Worm (Caenorhabditis elegans) whole organism, L3 larva: Measurements from ENCODE around the gene F44E2.6.

Experiments used
- R02D3.7 ChIP-seq: fragments of 150-350 bp; optimal IDR thresholded peaks from 2 replicates; lab custom pipeline; 2014; ENCODE audit warnings: missing biosample characterization, missing genetic modification characterization
- ZK546.5 ChIP-seq: sonication (generic microtip); optimal IDR thresholded peaks from 2 replicates; lab custom pipeline; 2017; ENCODE audit warnings: missing biosample characterization, missing genetic modification characterization
- aly-2 ChIP-seq: fragments of 150-350 bp; optimal IDR thresholded peaks from 2 replicates; lab custom pipeline; 2014; ENCODE audit warnings: missing biosample characterization, missing genetic modification characterization
- ama-1 ChIP-seq: fragments of 150-350 bp; optimal IDR thresholded peaks from 2 replicates; lab custom pipeline; 2018
- ceh-16 ChIP-seq: sonication (generic microtip); optimal IDR thresholded peaks from 2 replicates; lab custom pipeline; 2017; ENCODE audit warnings: missing biosample characterization, missing genetic modification characterization
- ceh-28 ChIP-seq: fragments of 150-350 bp; optimal IDR thresholded peaks from 2 replicates; lab custom pipeline; 2014; ENCODE audit warnings: missing biosample characterization, missing genetic modification reagents, missing genetic modification characterization
- ceh-82 ChIP-seq: fragments of 150-350 bp; optimal IDR thresholded peaks from 2 replicates; lab custom pipeline; 2014; ENCODE audit warnings: missing biosample characterization, missing genetic modification characterization
- ceh-9 ChIP-seq: sonication (generic microtip); optimal IDR thresholded peaks from 2 replicates; lab custom pipeline; 2018; ENCODE audit warnings: missing biosample characterization, missing genetic modification characterization
- daf-12 ChIP-seq: fragments of 150-350 bp; optimal IDR thresholded peaks from 2 replicates; lab custom pipeline; 2014; ENCODE audit warnings: missing biosample characterization, missing genetic modification reagents, missing genetic modification characterization
- egl-27 ChIP-seq: sonication (generic microtip); optimal IDR thresholded peaks from 4 replicates; lab custom pipeline; 2017; ENCODE audit warnings: missing biosample characterization, missing genetic modification reagents, missing genetic modification characterization
- egl-5 ChIP-seq: fragments of 150-350 bp; optimal IDR thresholded peaks from 2 replicates; lab custom pipeline; 2017; ENCODE audit warnings: missing biosample characterization, missing genetic modification reagents, missing genetic modification characterization, inconsistent platforms
- elt-1 ChIP-seq: fragments of 150-350 bp; optimal IDR thresholded peaks from 2 replicates; lab custom pipeline; 2014; ENCODE audit warnings: missing biosample characterization, missing genetic modification characterization
- elt-2 ChIP-seq: sonication (generic microtip); optimal IDR thresholded peaks from 2 replicates; lab custom pipeline; 2016; ENCODE audit warnings: missing genetic modification reagents, mild to moderate bottlenecking, missing genetic modification characterization, missing compliant biosample characterization
- elt-3 ChIP-seq, 3 experiments: fragments of 150-350 bp in 1 of 3; sonication (generic microtip) in 2 of 3; optimal IDR thresholded peaks; 2 replicates in 2 of 3; 4 replicates in 1 of 3; lab custom pipeline; 2014 to 2017; ENCODE audit warnings: missing biosample characterization in 3 of 3, missing genetic modification characterization in 3 of 3
- eor-1 ChIP-seq, 2 experiments: fragments of 150-350 bp; optimal IDR thresholded peaks; 2 replicates each; lab custom pipeline; 2014 to 2018; ENCODE audit warnings: missing biosample characterization in 2 of 2, missing genetic modification characterization in 2 of 2
- fkh-10 ChIP-seq: sonication (generic microtip); optimal IDR thresholded peaks from 2 replicates; lab custom pipeline; 2017; ENCODE audit warnings: missing biosample characterization, missing genetic modification reagents, missing genetic modification characterization
- fkh-2 ChIP-seq: fragments of 150-350 bp; optimal IDR thresholded peaks from 2 replicates; lab custom pipeline; 2014; ENCODE audit warnings: missing biosample characterization, missing genetic modification reagents, missing genetic modification characterization
- fos-1 ChIP-seq: fragments of 150-350 bp; optimal IDR thresholded peaks from 2 replicates; lab custom pipeline; 2014; ENCODE audit warnings: missing biosample characterization, missing genetic modification characterization
- hmg-11 ChIP-seq: sonication (generic microtip); optimal IDR thresholded peaks from 2 replicates; lab custom pipeline; 2016; ENCODE audit warnings: missing genetic modification characterization, missing compliant biosample characterization
- jun-1 ChIP-seq: fragments of 150-350 bp; optimal IDR thresholded peaks from 2 replicates; lab custom pipeline; 2014; ENCODE audit warnings: missing biosample characterization, missing genetic modification reagents, missing genetic modification characterization
- lin-15B ChIP-seq: fragments of 150-350 bp; optimal IDR thresholded peaks from 2 replicates; lab custom pipeline; 2014; ENCODE audit warnings: missing biosample characterization, missing genetic modification characterization
- lin-39 ChIP-seq: fragments of 150-350 bp; optimal IDR thresholded peaks from 2 replicates; lab custom pipeline; 2018; ENCODE audit warnings: missing biosample characterization, missing genetic modification reagents, missing genetic modification characterization
- lsy-12 ChIP-seq: sonication (generic microtip); optimal IDR thresholded peaks from 2 replicates; lab custom pipeline; 2016; ENCODE audit warnings: mild to moderate bottlenecking, missing genetic modification characterization, missing compliant biosample characterization
- mdl-1 ChIP-seq: fragments of 150-350 bp; optimal IDR thresholded peaks from 2 replicates; lab custom pipeline; 2014; ENCODE audit warnings: missing biosample characterization, missing genetic modification characterization
- mml-1 ChIP-seq: fragments of 150-350 bp; sonication (generic microtip); optimal IDR thresholded peaks from 3 replicates; lab custom pipeline; 2014; ENCODE audit warnings: missing biosample characterization, missing genetic modification characterization
- nfya-1 ChIP-seq: sonication (generic microtip); optimal IDR thresholded peaks from 2 replicates; lab custom pipeline; 2017; ENCODE audit warnings: missing genetic modification characterization, mild to moderate bottlenecking, missing compliant biosample characterization, antibody characterized with exemption, moderate library complexity; ENCODE audit not compliant: insufficient read depth
- nhr-11 ChIP-seq: fragments of 150-350 bp; optimal IDR thresholded peaks from 2 replicates; lab custom pipeline; 2014; ENCODE audit warnings: missing biosample characterization, missing genetic modification characterization
- nhr-12 ChIP-seq: fragments of 150-350 bp; optimal IDR thresholded peaks from 2 replicates; lab custom pipeline; 2014; ENCODE audit warnings: missing biosample characterization, missing genetic modification characterization
- nhr-23 ChIP-seq: fragments of 150-350 bp; optimal IDR thresholded peaks from 2 replicates; lab custom pipeline; 2014; ENCODE audit warnings: missing biosample characterization, missing genetic modification reagents, missing genetic modification characterization
- nhr-25 ChIP-seq: sonication (generic microtip); optimal IDR thresholded peaks from 2 replicates; lab custom pipeline; 2017; ENCODE audit warnings: missing biosample characterization, missing genetic modification characterization
- nhr-28 ChIP-seq: fragments of 150-350 bp; optimal IDR thresholded peaks from 2 replicates; lab custom pipeline; 2014; ENCODE audit warnings: missing biosample characterization, missing genetic modification characterization
- nhr-43 ChIP-seq: sonication (generic microtip); optimal IDR thresholded peaks from 2 replicates; lab custom pipeline; 2016; ENCODE audit warnings: mild to moderate bottlenecking, missing genetic modification characterization, missing compliant biosample characterization; ENCODE audit not compliant: poor library complexity, severe bottlenecking
- nhr-67 ChIP-seq: fragments of 150-350 bp; optimal IDR thresholded peaks from 2 replicates; lab custom pipeline; 2014; ENCODE audit warnings: missing biosample characterization, missing genetic modification characterization
- nhr-76 ChIP-seq: fragments of 150-350 bp; sonication (generic microtip); optimal IDR thresholded peaks from 5 replicates; lab custom pipeline; 2014; ENCODE audit warnings: missing biosample characterization, missing genetic modification characterization
- nhr-77 ChIP-seq: fragments of 150-350 bp; optimal IDR thresholded peaks from 2 replicates; lab custom pipeline; 2014; ENCODE audit warnings: missing biosample characterization, missing genetic modification characterization
- pha-4 ChIP-seq: fragments of 150-350 bp; optimal IDR thresholded peaks from 2 replicates; lab custom pipeline; 2014; ENCODE audit warnings: missing biosample characterization, missing genetic modification reagents, missing genetic modification characterization
- pqm-1 ChIP-seq: fragments of 150-350 bp; optimal IDR thresholded peaks from 2 replicates; lab custom pipeline; 2017; ENCODE audit warnings: missing biosample characterization, missing genetic modification characterization, inconsistent platforms
- sea-2 ChIP-seq: fragments of 150-350 bp; sonication (generic microtip); optimal IDR thresholded peaks from 4 replicates; lab custom pipeline; 2014; ENCODE audit warnings: missing biosample characterization, missing genetic modification reagents, missing genetic modification characterization
- skn-1 ChIP-seq: fragments of 150-350 bp; optimal IDR thresholded peaks from 2 replicates; lab custom pipeline; 2014; ENCODE audit warnings: missing biosample characterization, missing genetic modification characterization
- snpc-4 ChIP-seq: fragments of 150-350 bp; optimal IDR thresholded peaks from 2 replicates; lab custom pipeline; 2014; ENCODE audit warnings: missing biosample characterization, missing genetic modification characterization
- tbx-2 ChIP-seq: sonication (generic microtip); optimal IDR thresholded peaks from 2 replicates; lab custom pipeline; 2016; ENCODE audit warnings: mild to moderate bottlenecking, missing genetic modification characterization, missing compliant biosample characterization
- unc-39 ChIP-seq: sonication (generic microtip); optimal IDR thresholded peaks from 4 replicates; lab custom pipeline; 2017; ENCODE audit warnings: missing biosample characterization, missing genetic modification characterization
- unc-62 ChIP-seq: fragments of 150-350 bp; sonication (generic microtip); optimal IDR thresholded peaks from 4 replicates; lab custom pipeline; 2014; ENCODE audit warnings: missing biosample characterization, missing genetic modification reagents, missing genetic modification characterization
- zag-1 ChIP-seq: fragments of 150-350 bp; optimal IDR thresholded peaks from 2 replicates; lab custom pipeline; 2014; ENCODE audit warnings: missing biosample characterization, missing genetic modification characterization
- ztf-11 ChIP-seq: fragments of 150-350 bp; optimal IDR thresholded peaks from 2 replicates; lab custom pipeline; 2014; ENCODE audit warnings: missing biosample characterization, missing genetic modification characterization
- ztf-4 ChIP-seq: fragments of 150-350 bp; optimal IDR thresholded peaks from 2 replicates; lab custom pipeline; 2014; ENCODE audit warnings: missing biosample characterization, missing genetic modification characterization

F44E2.6 gene

DNA sequence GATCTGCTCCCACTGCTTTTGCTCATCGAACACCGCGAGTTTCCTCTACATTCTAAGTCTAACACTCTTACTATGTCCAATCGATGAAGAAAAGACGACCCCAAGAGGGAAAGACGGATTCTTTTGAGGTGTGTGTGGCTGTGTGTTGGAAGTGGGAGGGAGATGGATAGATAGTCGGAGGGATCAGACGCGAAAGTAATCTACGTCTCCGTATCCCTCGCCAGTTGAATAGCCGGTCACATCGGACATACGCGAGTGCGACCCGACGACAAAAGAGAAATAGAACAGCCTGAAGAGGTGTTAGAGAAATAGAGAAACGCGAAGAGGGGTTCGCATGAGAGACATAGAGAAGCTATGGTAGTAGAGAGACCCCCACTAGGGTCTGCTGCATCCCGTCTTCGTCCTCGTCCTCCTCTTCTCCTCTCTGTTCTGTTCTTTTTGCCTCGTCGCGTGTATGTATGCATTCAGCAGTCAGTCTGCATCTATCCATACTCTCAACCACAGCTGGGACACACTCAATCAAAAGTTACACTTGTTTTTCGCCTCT is 49.3 kb downstream of the F44E2.6 start (continued):
- TF ChIP-seq elt-3 (tag; optimal IDR thresholded peaks at IDR 0.05; lab: Kevin White, UChicago) (peak in 1 of 3 experiments; percentile 36), eor-1 (tag; optimal IDR thresholded peaks at IDR 0.05; lab: Kevin White, UChicago) (peak in 1 of 2 experiments; percentile 41), R02D3.7 (tag; lab: Kevin White, UChicago) (peak; percentile 83), unc-62 (GFP tag; lab: Kevin White, UChicago) (peak; percentile 95), elt-1 (tag; lab: Kevin White, UChicago) (peak; percentile 83), ceh-9 (tag; lab: Kevin White, UChicago) (peak; percentile 53), ceh-82 (tag; lab: Kevin White, UChicago) (peak; percentile 91), ztf-11 (tag; lab: Kevin White, UChicago) (no peak), nhr-67 (tag; lab: Kevin White, UChicago) (no peak), nhr-76 (tag; lab: Kevin White, UChicago) (peak; percentile 2), nhr-23 (peak; percentile 99), aly-2 (tag; lab: Kevin White, UChicago) (no peak), sea-2 (GFP tag; lab: Kevin White, UChicago) (peak; percentile 94), ZK546.5 (tag; lab: Kevin White, UChicago) (no peak), pha-4 (peak; percentile 90), nhr-25 (tag; lab: Kevin White, UChicago) (peak; percentile 98)

DNA sequence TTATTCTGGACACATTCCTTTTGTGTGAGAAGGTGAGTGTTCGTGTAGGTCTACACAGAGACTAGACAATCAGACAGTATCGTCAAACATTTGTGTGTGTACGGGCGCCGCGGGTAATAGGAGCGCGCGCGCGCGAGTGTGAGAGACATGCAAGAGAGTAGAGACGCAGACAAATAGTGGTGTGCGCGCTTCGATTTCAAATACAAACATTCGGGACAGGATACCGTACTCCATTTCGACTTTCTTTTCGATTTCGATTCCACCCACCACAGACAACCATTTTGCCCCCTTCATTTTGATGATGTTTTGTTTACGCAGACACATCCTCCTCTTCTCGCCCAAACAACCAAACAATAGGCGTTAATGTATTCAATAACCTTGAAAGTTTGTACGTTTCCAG is 50.2 kb downstream of the F44E2.6 start:
- TF ChIP-seq ceh-28 = peak; percentile 17
- peak; percentile 91 for TF ChIP-seq nhr-25 (tag; lab: Kevin White, UChicago)
- TF ChIP-seq snpc-4 (tag; lab: Kevin White, UChicago) = peak; percentile 72
- no peak for TF ChIP-seq tbx-2 (tag; lab: Kevin White, UChicago)
- TF ChIP-seq ztf-11 (tag; lab: Kevin White, UChicago) = no peak
- TF ChIP-seq ZK546.5 (tag; lab: Kevin White, UChicago) = no peak
- TF ChIP-seq mml-1 (tag; lab: Kevin White, UChicago) = no peak
- no peak for TF ChIP-seq ceh-82 (tag; lab: Kevin White, UChicago)
- peak; percentile 31 for TF ChIP-seq egl-5 (tag; lab: Kevin White, UChicago)
- TF ChIP-seq daf-12 (tag; lab: Kevin White, UChicago) = no peak
- peak; percentile 52 for TF ChIP-seq elt-1 (tag; lab: Kevin White, UChicago)
- TF ChIP-seq nhr-67 (tag; lab: Kevin White, UChicago) = no peak
- TF ChIP-seq nhr-77 (tag; lab: Kevin White, UChicago) = no peak
- no peak for TF ChIP-seq elt-3 (tag; optimal IDR thresholded peaks at IDR 0.05; lab: Kevin White, UChicago)
- no peak for TF ChIP-seq ceh-16 (tag; lab: Kevin White, UChicago)
- TF ChIP-seq skn-1 (tag; lab: Kevin White, UChicago) = peak; percentile 33
- no peak for TF ChIP-seq ztf-4 (tag; lab: Kevin White, UChicago)
- peak; percentile 86 for TF ChIP-seq nhr-23
- peak; percentile 49 for TF ChIP-seq lin-15B (tag; lab: Kevin White, UChicago)
- no peak for TF ChIP-seq nhr-76 (tag; lab: Kevin White, UChicago)
- TF ChIP-seq zag-1 = no peak
- peak; percentile 79 for TF ChIP-seq lin-39
- peak; percentile 86 for TF ChIP-seq jun-1 (tag; lab: Kevin White, UChicago)
- TF ChIP-seq fkh-10 (GFP tag; lab: Kevin White, UChicago) = no peak
- peak; percentile 79 for TF ChIP-seq hmg-11 (tag; lab: Kevin White, UChicago)
- peak; percentile 30 for TF ChIP-seq R02D3.7 (tag; lab: Kevin White, UChicago)
- TF ChIP-seq fkh-2 (tag; lab: Kevin White, UChicago) = no peak
- no peak for TF ChIP-seq fos-1 (tag; lab: Kevin White, UChicago)
- peak; percentile 95 for TF ChIP-seq pha-4
- peak; percentile 77 for TF ChIP-seq ama-1
- no peak for TF ChIP-seq unc-39 (tag; lab: Kevin White, UChicago)
- TF ChIP-seq egl-27 (tag; lab: Kevin White, UChicago) = peak; percentile 42
- TF ChIP-seq nfya-1 = peak; percentile 68
- no peak for TF ChIP-seq nhr-11 (tag; lab: Kevin White, UChicago)
- no peak for TF ChIP-seq nhr-28
- TF ChIP-seq pqm-1 (tag; lab: Kevin White, UChicago) = peak; percentile 20
- TF ChIP-seq nhr-12 = no peak
- TF ChIP-seq unc-62 (GFP tag; lab: Kevin White, UChicago) = no peak
- TF ChIP-seq nhr-43 (tag; lab: Kevin White, UChicago) = peak; percentile 69
- TF ChIP-seq eor-1 (tag; optimal IDR thresholded peaks at IDR 0.05; lab: Kevin White, UChicago) = no peak
- peak; percentile 31 for TF ChIP-seq mdl-1 (tag; lab: Kevin White, UChicago)
- TF ChIP-seq elt-2 (tag; lab: Kevin White, UChicago) = peak; percentile 75
- peak; percentile 87 for TF ChIP-seq lsy-12 (tag; lab: Kevin White, UChicago)
- no peak for TF ChIP-seq sea-2 (GFP tag; lab: Kevin White, UChicago)
